Fruit fly (Drosophila melanogaster): Measurements from ENCODE around the gene Mnr.

The Mnr gene

dm6 chrX:21315852-21316251, 34.9 kb upstream of the Mnr start, which contains the start of gene Rpt6 (continued):
- TF ChIP-seq CG12219 (GFP tag; optimal IDR thresholded peaks at IDR 0.05) (no peak), fru (optimal IDR thresholded peaks at IDR 0.05) (no peak), CG3065 (GFP tag; optimal IDR thresholded peaks at IDR 0.05) (no peak), CHES-1-like (GFP tag; optimal IDR thresholded peaks at IDR 0.05) (peak; percentile 14), Awh (GFP tag; IDR thresholded peaks at IDR 0.05) (no peak), ATbp (GFP tag; optimal IDR thresholded peaks at IDR 0.05) (no peak), CG6791 (GFP tag; IDR thresholded peaks at IDR 0.05; ENCODE audit: partially characterized antibody) (peak; percentile 86), row (GFP tag; IDR thresholded peaks at IDR 0.05) (peak; percentile 44; the same call in 2 of the 3 replicates), Dref (GFP tag; IDR thresholded peaks at IDR 0.05) (peak; percentile 95), vnd (GFP tag; IDR thresholded peaks at IDR 0.05; ENCODE audit: partially characterized antibody) (peak; percentile 68), ato (GFP tag; IDR thresholded peaks at IDR 0.05; ENCODE audit: partially characterized antibody) (peak; percentile 56; the same call in 1 of the 2 replicates), Dp (GFP tag; optimal IDR thresholded peaks at IDR 0.05) (peak; percentile 60), stc (GFP tag; IDR thresholded peaks at IDR 0.05) (no peak), Ravus (GFP tag; IDR thresholded peaks at IDR 0.05) (no peak), YL-1 (GFP tag; optimal IDR thresholded peaks at IDR 0.05) (peak; percentile 26), az2 (GFP tag; optimal IDR thresholded peaks at IDR 0.05) (no peak), CG15514 (GFP tag; optimal IDR thresholded peaks at IDR 0.05) (peak; percentile 50), Dad (GFP tag; optimal IDR thresholded peaks at IDR 0.05) (no peak), CG4854 (GFP tag; optimal IDR thresholded peaks at IDR 0.05) (no peak), CG11696 (GFP tag; IDR thresholded peaks at IDR 0.05) (no peak), amos (GFP tag; IDR thresholded peaks at IDR 0.05; ENCODE audit: partially characterized antibody) (peak; percentile 81), CG34422 (GFP tag; IDR thresholded peaks at IDR 0.05) (no peak), CG2116 (GFP tag; optimal IDR thresholded peaks at IDR 0.05) (peak; percentile 63), trem (tag; optimal IDR thresholded peaks at IDR 0.05) (peak; percentile 12), unc-4 (GFP tag; IDR thresholded peaks at IDR 0.05; ENCODE audit: partially characterized antibody) (peak; percentile 74), CG13624 (GFP tag; optimal IDR thresholded peaks at IDR 0.05) (peak; percentile 10), Doc3 (GFP tag; IDR thresholded peaks at IDR 0.05; ENCODE audit: partially characterized antibody) (peak; percentile 46; the same call in 1 of the 3 replicates), ac (GFP tag; optimal IDR thresholded peaks at IDR 0.05) (no peak), Opbp (GFP tag; IDR thresholded peaks at IDR 0.05; ENCODE audit: partially characterized antibody) (peak; percentile 80), hb (GFP tag; IDR thresholded peaks at IDR 0.05; ENCODE audit: partially characterized antibody) (peak; percentile 79), ham (GFP tag; IDR thresholded peaks at IDR 0.05) (no peak), CG14710 (tag; optimal IDR thresholded peaks at IDR 0.05) (peak; percentile 45), CG31388 (GFP tag; optimal IDR thresholded peaks at IDR 0.05) (no peak), CG15696 (tag; optimal IDR thresholded peaks at IDR 0.05) (no peak), Hr3 (GFP tag; optimal IDR thresholded peaks at IDR 0.05) (no peak), tna (GFP tag; IDR thresholded peaks at IDR 0.05; ENCODE audit: partially characterized antibody) (peak; percentile 74), CoRest (tag; optimal IDR thresholded peaks at IDR 0.05) (peak; percentile 13), seq (GFP tag; IDR thresholded peaks at IDR 0.05) (no peak), CG1603 (tag; optimal IDR thresholded peaks at IDR 0.05) (peak; percentile 64)

dm6 chrX:21306485-21307142, 25.6 kb upstream of the Mnr start, which contains the start of gene Abca3:
Gene Abca3 (minus strand): TSS chrX:21306665.
- TF ChIP-seq Nf-YB (GFP tag; optimal IDR thresholded peaks at IDR 0.05) (peak; percentile 18), mam (GFP tag; optimal IDR thresholded peaks at IDR 0.05) (peak; percentile 68), gro (GFP tag; optimal IDR thresholded peaks at IDR 0.05) (peak; percentile 57), sc (optimal IDR thresholded peaks at IDR 0.05) (no peak), sc (GFP tag; optimal IDR thresholded peaks at IDR 0.05) (no peak), CG12155 (GFP tag; optimal IDR thresholded peaks at IDR 0.05) (peak; percentile 55), E2f1 (GFP tag; IDR thresholded peaks at IDR 0.05) (no peak; the same call in 1 of the 2 replicates), dmrt11E (tag; optimal IDR thresholded peaks at IDR 0.05) (peak; percentile 43), bcd (GFP tag; optimal IDR thresholded peaks at IDR 0.05) (peak; percentile 63), odd (GFP tag; optimal IDR thresholded peaks at IDR 0.05) (peak; percentile 38), CG14441 (GFP tag; IDR thresholded peaks at IDR 0.05) (no peak), CHES-1-like (GFP tag; optimal IDR thresholded peaks at IDR 0.05) (peak; percentile 54), maf-S (GFP tag; optimal IDR thresholded peaks at IDR 0.05) (peak; percentile 37), cad (GFP tag; optimal IDR thresholded peaks at IDR 0.05) (no peak), az2 (GFP tag; optimal IDR thresholded peaks at IDR 0.05) (peak; percentile 40)

Data from whole organism, embryonic.